Worm (Caenorhabditis elegans): ENCODE results near the gene srg-8.

- TF ChIP-seq T26A8.4 (GFP tag; IDR thresholded peaks at IDR 0.05) (no peak), nhr-237 (tag; optimal IDR thresholded peaks at IDR 0.05) (no peak), skn-1 (tag; optimal IDR thresholded peaks at IDR 0.05) (no peak), tra-1 (GFP tag; IDR thresholded peaks at IDR 0.05) (no peak), lin-29 (GFP tag; IDR thresholded peaks at IDR 0.05) (no peak), aly-2 (tag; optimal IDR thresholded peaks at IDR 0.05) (no peak), lin-13 (GFP tag; optimal IDR thresholded peaks at IDR 0.05) (no peak)
Observed at ce11 chrIII:6297599-6297998, 43.0 kb upstream of the srg-8 start.

Data from whole organism, L4 larva.